Fruit fly (Drosophila melanogaster) whole organism, embryonic: ENCODE results near the gene sloth1.
A peak's percentile ranks its signal among the peaks of the same experiment; 100 is the strongest.

Experiments used
- BEAF-32 ChIP-seq: fragments of 200-800 bp; sonication (Bioruptor generic); optimal IDR thresholded peaks from 3 replicates; lab custom pipeline; 2017; ENCODE audit warnings: missing biosample characterization, missing genetic modification characterization, mild to moderate bottlenecking, moderate library complexity, missing genetic modification reagents
- CG10565 ChIP-seq: fragments of 200-800 bp; sonication (Bioruptor generic); optimal IDR thresholded peaks from 3 replicates; lab custom pipeline; 2016; ENCODE audit warnings: missing biosample characterization, mild to moderate bottlenecking, missing genetic modification characterization
- CG11398 ChIP-seq: fragments of 200-800 bp; sonication (Bioruptor generic); optimal IDR thresholded peaks from 2 replicates; lab custom pipeline; 2016; ENCODE audit warnings: missing biosample characterization, missing genetic modification characterization
- CG1233 ChIP-seq: fragments of 200-800 bp; sonication (Bioruptor generic); optimal IDR thresholded peaks from 4 replicates; lab custom pipeline; 2018; ENCODE audit warnings: missing biosample characterization, mild to moderate bottlenecking, missing genetic modification characterization
- CG13123 ChIP-seq: fragments of 200-800 bp; sonication (Bioruptor generic); optimal IDR thresholded peaks from 2 replicates; lab custom pipeline; 2016; ENCODE audit warnings: missing biosample characterization, missing genetic modification characterization
- CG14710 ChIP-seq: fragments of 200-800 bp; sonication (Bioruptor generic); optimal IDR thresholded peaks from 3 replicates; lab custom pipeline; 2019; ENCODE audit warnings: missing biosample characterization, mild to moderate bottlenecking, missing genetic modification characterization, moderate library complexity
- CG15601 ChIP-seq: fragments of 200-800 bp; sonication (Bioruptor generic); optimal IDR thresholded peaks from 3 replicates; lab custom pipeline; 2019; ENCODE audit warnings: missing biosample characterization, mild to moderate bottlenecking, missing genetic modification characterization, moderate library complexity
- CG17385 ChIP-seq: fragments of 200-800 bp; sonication (Bioruptor generic); optimal IDR thresholded peaks from 3 replicates; lab custom pipeline; 2018; ENCODE audit warnings: missing biosample characterization, mild to moderate bottlenecking, missing genetic modification characterization
- CG30020 ChIP-seq: fragments of 200-800 bp; optimal IDR thresholded peaks from 2 replicates; lab custom pipeline; 2019; ENCODE audit warnings: missing biosample characterization, mild to moderate bottlenecking, missing genetic modification characterization, moderate library complexity
- CG30431 ChIP-seq: fragments of 200-800 bp; sonication (Bioruptor generic); optimal IDR thresholded peaks from 2 replicates; lab custom pipeline; 2017; ENCODE audit warnings: missing biosample characterization, missing genetic modification characterization
- CG3065 ChIP-seq: fragments of 200-800 bp; sonication (Bioruptor generic); optimal IDR thresholded peaks from 2 replicates; lab custom pipeline; 2016; ENCODE audit warnings: missing biosample characterization, missing genetic modification characterization
- CG32532 ChIP-seq: fragments of 200-800 bp; sonication (Bioruptor generic); IDR thresholded peaks from 2 replicates; pipeline ENCODE4 v1.3.6; 2022; ENCODE audit warnings: missing biosample characterization, missing genetic modification characterization
- CG33213 ChIP-seq: fragments of 200-800 bp; sonication (Bioruptor generic); optimal IDR thresholded peaks from 3 replicates; lab custom pipeline; 2016; ENCODE audit warnings: missing biosample characterization, missing genetic modification characterization
- CG43689 ChIP-seq: fragments of 200-800 bp; sonication (Bioruptor generic); IDR thresholded peaks from 2 replicates; pipeline ENCODE4 v1.3.6; 2022; ENCODE audit warnings: missing biosample characterization, missing genetic modification characterization
- CG4730 ChIP-seq: fragments of 200-800 bp; sonication (Bioruptor generic); IDR thresholded peaks from 2 replicates; pipeline ENCODE4 v1.3.6; 2022; ENCODE audit warnings: missing biosample characterization, missing genetic modification characterization
- CG4820 ChIP-seq: fragments of 200-800 bp; sonication (Bioruptor generic); optimal IDR thresholded peaks from 3 replicates; lab custom pipeline; 2016; ENCODE audit warnings: missing biosample characterization, missing genetic modification characterization
- CG6765 ChIP-seq: fragments of 200-800 bp; sonication (Bioruptor generic); optimal IDR thresholded peaks from 3 replicates; lab custom pipeline; 2017; ENCODE audit warnings: missing biosample characterization, mild to moderate bottlenecking, missing genetic modification characterization
- CG6791 ChIP-seq: fragments of 200-800 bp; sonication (Bioruptor generic); IDR thresholded peaks from 3 replicates; pipeline ENCODE4 v1.3.6; 2022; ENCODE audit warnings: missing biosample characterization, missing genetic modification characterization; ENCODE audit not compliant: partially characterized antibody
- CG7928 ChIP-seq: fragments of 200-800 bp; sonication (Bioruptor generic); optimal IDR thresholded peaks from 2 replicates; lab custom pipeline; 2017; ENCODE audit warnings: missing biosample characterization, mild to moderate bottlenecking, missing genetic modification characterization
- CG8281 ChIP-seq: fragments of 200-800 bp; sonication (Bioruptor generic); optimal IDR thresholded peaks from 2 replicates; lab custom pipeline; 2018; ENCODE audit warnings: missing biosample characterization, mild to moderate bottlenecking, missing genetic modification characterization, moderate library complexity
- CG8924 ChIP-seq: fragments of 200-800 bp; optimal IDR thresholded peaks from 3 replicates; lab custom pipeline; 2019; ENCODE audit warnings: missing biosample characterization, mild to moderate bottlenecking, missing genetic modification characterization, moderate library complexity
- CG9817 ChIP-seq: fragments of 200-800 bp; sonication (Bioruptor generic); optimal IDR thresholded peaks from 2 replicates; lab custom pipeline; 2018; ENCODE audit warnings: missing biosample characterization, mild to moderate bottlenecking, missing genetic modification characterization, moderate library complexity
- D ChIP-seq, 2 experiments: fragments of 200-800 bp in 1 of 2; fragments of >200 bp in 1 of 2; sonication (Bioruptor generic) in 1 of 2; optimal IDR thresholded peaks; 2 replicates in 1 of 2; 3 replicates in 1 of 2; lab custom pipeline; 2017; ENCODE audit warnings: mild to moderate bottlenecking in 1 of 2, missing biosample characterization in 1 of 2, missing genetic modification characterization in 1 of 2, missing genetic modification reagents in 1 of 2
- Dip2 ChIP-seq: fragments of 200-800 bp; sonication (Bioruptor generic); IDR thresholded peaks from 2 replicates; pipeline ENCODE4 v1.3.6; 2022; ENCODE audit warnings: missing biosample characterization, missing genetic modification characterization
- Dref ChIP-seq: fragments of 200-800 bp; sonication (Bioruptor generic); IDR thresholded peaks from 2 replicates; pipeline ENCODE4 v1.3.6; 2022; ENCODE audit warnings: missing biosample characterization, missing genetic modification characterization
- ERR ChIP-seq: fragments of 200-800 bp; sonication (Bioruptor generic); optimal IDR thresholded peaks from 2 replicates; lab custom pipeline; 2016; ENCODE audit warnings: missing biosample characterization, missing genetic modification characterization
- Ets97D ChIP-seq: fragments of 200-800 bp; sonication (Bioruptor generic); optimal IDR thresholded peaks from 3 replicates; lab custom pipeline; 2016; ENCODE audit warnings: missing biosample characterization, missing genetic modification characterization
- HHEX ChIP-seq: fragments of 200-800 bp; sonication (Bioruptor generic); optimal IDR thresholded peaks from 3 replicates; lab custom pipeline; 2017; ENCODE audit warnings: missing biosample characterization, mild to moderate bottlenecking, missing genetic modification characterization, missing genetic modification reagents
- MTF-1 ChIP-seq: fragments of 200-800 bp; sonication (Bioruptor generic); optimal IDR thresholded peaks from 2 replicates; lab custom pipeline; 2018; ENCODE audit warnings: missing biosample characterization, mild to moderate bottlenecking, missing genetic modification characterization, borderline replicate concordance
- Med ChIP-seq: fragments of 200-800 bp; sonication (Bioruptor generic); peaks from one replicate; lab custom pipeline; 2016; ENCODE audit warnings: missing biosample characterization, missing genetic modification characterization, mild to moderate bottlenecking, inconsistent platforms, moderate library complexity
- Mes4 ChIP-seq: fragments of 200-800 bp; sonication (Bioruptor generic); optimal IDR thresholded peaks from 2 replicates; lab custom pipeline; 2016; ENCODE audit warnings: missing biosample characterization, missing genetic modification characterization
- Nf-YA ChIP-seq: fragments of 200-800 bp; sonication (Bioruptor generic); IDR thresholded peaks from 2 replicates; pipeline ENCODE4 v1.3.6; 2022; ENCODE audit warnings: missing biosample characterization, missing genetic modification characterization
- Optix ChIP-seq: fragments of 200-800 bp; sonication (Bioruptor generic); IDR thresholded peaks from 3 replicates; pipeline ENCODE4 v1.3.6; 2022; ENCODE audit warnings: missing biosample characterization, missing genetic modification characterization
- Stat92E ChIP-seq, 3 experiments: fragments of >200 bp in 2 of 3; fragments of 200-800 bp in 1 of 3; sonication (Bioruptor generic) in 1 of 3; optimal IDR thresholded peaks; 2 replicates each; lab custom pipeline; 2017 to 2019; ENCODE audit warnings: missing biosample characterization in 3 of 3, missing genetic modification characterization in 3 of 3, mild to moderate bottlenecking in 1 of 3, moderate library complexity in 1 of 3
- Trl ChIP-seq, 3 experiments: fragments of >200 bp in 2 of 3; fragments of 200-800 bp in 1 of 3; sonication (Bioruptor generic) in 1 of 3; optimal IDR thresholded peaks; 2 replicates in 1 of 3; 3 replicates in 2 of 3; lab custom pipeline; 2016 to 2017; ENCODE audit warnings: missing biosample characterization in 1 of 3, missing genetic modification characterization in 1 of 3
- Usf ChIP-seq: fragments of 200-800 bp; sonication (Bioruptor generic); optimal IDR thresholded peaks from 2 replicates; lab custom pipeline; 2017; ENCODE audit warnings: missing genotype, missing biosample characterization, missing genetic modification characterization
- bsh ChIP-seq, 2 experiments: fragments of 200-800 bp; sonication (Bioruptor generic); optimal IDR thresholded peaks; 2 replicates each; lab custom pipeline; 2017 to 2018; ENCODE audit warnings: mild to moderate bottlenecking in 2 of 2, missing biosample characterization in 2 of 2, missing genetic modification characterization in 2 of 2, moderate library complexity in 1 of 2
- ci ChIP-seq: fragments of 200-800 bp; sonication (Bioruptor generic); IDR thresholded peaks from 3 replicates; pipeline ENCODE4 v1.3.6; 2022; ENCODE audit warnings: missing biosample characterization, missing genetic modification characterization
- emc ChIP-seq: fragments of 200-800 bp; sonication (Bioruptor generic); optimal IDR thresholded peaks from 2 replicates; lab custom pipeline; 2016; ENCODE audit warnings: missing biosample characterization, missing genetic modification characterization
- grn ChIP-seq: fragments of 200-800 bp; sonication (Bioruptor generic); optimal IDR thresholded peaks from 3 replicates; lab custom pipeline; 2017; ENCODE audit warnings: missing biosample characterization, missing genetic modification characterization
- gsb ChIP-seq: fragments of 200-800 bp; sonication (Bioruptor generic); IDR thresholded peaks from 2 replicates; pipeline ENCODE4 v1.3.6; 2022; ENCODE audit warnings: missing biosample characterization, missing genetic modification characterization
- kah ChIP-seq: fragments of 200-800 bp; sonication (Bioruptor generic); optimal IDR thresholded peaks from 2 replicates; lab custom pipeline; 2018; ENCODE audit warnings: missing biosample characterization, mild to moderate bottlenecking, missing genetic modification characterization
- nerfin-1 ChIP-seq: fragments of 200-800 bp; sonication (Bioruptor generic); optimal IDR thresholded peaks from 3 replicates; lab custom pipeline; 2019; ENCODE audit warnings: missing biosample characterization, mild to moderate bottlenecking, missing genetic modification characterization, moderate library complexity
- nerfin-2 ChIP-seq: fragments of 200-800 bp; sonication (Bioruptor generic); IDR thresholded peaks from 2 replicates; pipeline ENCODE4 v1.3.6; 2022; ENCODE audit warnings: missing biosample characterization, missing genetic modification characterization; ENCODE audit not compliant: partially characterized antibody
- nom ChIP-seq: fragments of 200-800 bp; sonication (Bioruptor generic); optimal IDR thresholded peaks from 2 replicates; lab custom pipeline; 2017; ENCODE audit warnings: missing biosample characterization, missing genetic modification characterization, mild to moderate bottlenecking, moderate library complexity, missing genetic modification reagents
- p53 ChIP-seq: fragments of 200-800 bp; sonication (Bioruptor generic); optimal IDR thresholded peaks from 2 replicates; lab custom pipeline; 2016; ENCODE audit warnings: missing biosample characterization, missing genetic modification characterization
- scrt ChIP-seq: fragments of 200-800 bp; sonication (Bioruptor generic); optimal IDR thresholded peaks from 2 replicates; lab custom pipeline; 2018; ENCODE audit warnings: missing biosample characterization, mild to moderate bottlenecking, missing genetic modification characterization, moderate library complexity
- twi ChIP-seq: fragments of 200-800 bp; optimal IDR thresholded peaks from 2 replicates; lab custom pipeline; 2019; ENCODE audit warnings: missing biosample characterization, mild to moderate bottlenecking, missing genetic modification characterization, moderate library complexity
- wek ChIP-seq: fragments of 200-800 bp; sonication (Bioruptor generic); optimal IDR thresholded peaks from 3 replicates; lab custom pipeline; 2018; ENCODE audit warnings: missing biosample characterization, mild to moderate bottlenecking, missing genetic modification characterization, moderate library complexity

The sloth1 gene

DNA sequence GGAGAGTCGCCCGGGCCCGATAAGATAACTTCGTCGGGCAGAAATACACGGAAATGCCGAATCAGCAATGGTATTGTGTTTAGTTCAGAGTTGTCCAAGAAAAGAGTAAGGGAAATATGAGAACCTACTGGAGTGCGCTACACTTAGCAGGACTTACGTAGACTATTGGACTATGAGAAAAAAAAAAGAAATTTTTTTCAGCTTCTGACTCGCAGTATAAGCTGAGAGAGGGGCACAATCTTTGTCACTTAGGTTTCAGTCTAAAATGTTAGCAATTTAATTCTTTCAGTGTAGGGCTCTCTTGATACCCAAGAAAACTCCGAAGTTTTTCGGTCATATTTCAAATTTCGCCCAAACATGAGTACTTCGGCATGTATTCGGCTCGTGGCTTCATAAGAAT lies 17.4 kb upstream of the sloth1 start (continued):
- TF ChIP-seq emc (GFP tag; lab: Kevin White, UChicago) = peak; percentile 1
- peak in 1 of 2 experiments; percentile 74 for TF ChIP-seq bsh (GFP tag; optimal IDR thresholded peaks at IDR 0.05; lab: Kevin White, UChicago)
- TF ChIP-seq ci = peak; percentile 86
- no peak for TF ChIP-seq CG30020
- TF ChIP-seq CG32532 = peak; percentile 80
- TF ChIP-seq kah = no peak
- TF ChIP-seq CG3065 (GFP tag; lab: Kevin White, UChicago) = no peak
- peak; percentile 61 for TF ChIP-seq CG43689 (GFP tag; lab: Robert Waterston, UW)
- no peak for TF ChIP-seq CG7928 (GFP tag; lab: Kevin White, UChicago)
- peak; percentile 51 for TF ChIP-seq Mes4
- TF ChIP-seq ERR (GFP tag; lab: Kevin White, UChicago) = peak; percentile 67
- peak; percentile 9 for TF ChIP-seq CG8281 (tag; lab: Kevin White, UChicago)
- peak; percentile 63 for TF ChIP-seq CG4820 (GFP tag; lab: Kevin White, UChicago)
- TF ChIP-seq CG8924 = peak; percentile 52
- TF ChIP-seq CG11398 = peak; percentile 53
- TF ChIP-seq twi (tag; lab: Kevin White, UChicago) = no peak
- peak; percentile 55 for TF ChIP-seq scrt
- peak; percentile 66; the same call in 1 of the 3 replicates for TF ChIP-seq Optix
- TF ChIP-seq CG6765 (GFP tag; lab: Kevin White, UChicago) = no peak
- no peak for TF ChIP-seq D (optimal IDR thresholded peaks at IDR 0.05; lab: Kevin White, UChicago)
- TF ChIP-seq D (GFP tag; optimal IDR thresholded peaks at IDR 0.05; lab: Kevin White, UChicago) = peak; percentile 41
- TF ChIP-seq CG14710 (tag; lab: Kevin White, UChicago) = peak; percentile 35
- no peak for TF ChIP-seq Ets97D (GFP tag; lab: Kevin White, UChicago)
- no peak for TF ChIP-seq p53 (GFP tag; lab: Kevin White, UChicago)
- peak; percentile 49 for TF ChIP-seq HHEX (GFP tag; lab: Kevin White, UChicago)
- TF ChIP-seq nerfin-1 (tag; lab: Kevin White, UChicago) = peak; percentile 22
- TF ChIP-seq Stat92E (GFP tag; optimal IDR thresholded peaks at IDR 0.05; lab: Kevin White, UChicago) = no peak
- TF ChIP-seq grn (GFP tag; lab: Kevin White, UChicago) = no peak
- no peak for TF ChIP-seq CG10565
- TF ChIP-seq Usf = peak; percentile 27
- TF ChIP-seq nerfin-2 = no peak
- no peak for TF ChIP-seq MTF-1 (GFP tag; lab: Kevin White, UChicago)
- TF ChIP-seq CG6791 = no peak
- TF ChIP-seq CG9817 (tag; lab: Kevin White, UChicago) = peak; percentile 65
- no peak for TF ChIP-seq Dip2 (GFP tag; lab: Robert Waterston, UW)
- no peak for TF ChIP-seq nom (GFP tag; lab: Kevin White, UChicago)
- TF ChIP-seq BEAF-32 (GFP tag; lab: Kevin White, UChicago) = no peak
- peak; percentile 41 for TF ChIP-seq CG30431 (GFP tag; lab: Kevin White, UChicago)
- peak; percentile 55 for TF ChIP-seq CG33213
- peak; percentile 95 for TF ChIP-seq Med (GFP tag; lab: Kevin White, UChicago)
- peak; percentile 67 for TF ChIP-seq gsb (GFP tag; lab: Robert Waterston, UW)
- TF ChIP-seq Trl (optimal IDR thresholded peaks at IDR 0.05; lab: Kevin White, UChicago) = peak in 1 of 2 experiments; percentile 35
- peak; percentile 46 for TF ChIP-seq Trl (GFP tag; optimal IDR thresholded peaks at IDR 0.05; lab: Kevin White, UChicago)
- peak; percentile 57 for TF ChIP-seq CG1233 (GFP tag; lab: Kevin White, UChicago)
- no peak for TF ChIP-seq CG13123 (GFP tag; lab: Kevin White, UChicago)
- peak; percentile 74 for TF ChIP-seq Nf-YA
- peak; percentile 70 for TF ChIP-seq CG17385
- peak; percentile 73 for TF ChIP-seq CG4730
- no peak for TF ChIP-seq wek (GFP tag; lab: Kevin White, UChicago)
- TF ChIP-seq CG15601 (tag; lab: Kevin White, UChicago) = peak; percentile 44
- no peak for TF ChIP-seq Dref (GFP tag; lab: Robert Waterston, UW)
